Worm (Caenorhabditis elegans): ENCODE data around the gene F56F11.2.
A peak's percentile ranks its signal among the peaks of the same experiment; 100 is the strongest.

F56F11.2 gene

DNA sequence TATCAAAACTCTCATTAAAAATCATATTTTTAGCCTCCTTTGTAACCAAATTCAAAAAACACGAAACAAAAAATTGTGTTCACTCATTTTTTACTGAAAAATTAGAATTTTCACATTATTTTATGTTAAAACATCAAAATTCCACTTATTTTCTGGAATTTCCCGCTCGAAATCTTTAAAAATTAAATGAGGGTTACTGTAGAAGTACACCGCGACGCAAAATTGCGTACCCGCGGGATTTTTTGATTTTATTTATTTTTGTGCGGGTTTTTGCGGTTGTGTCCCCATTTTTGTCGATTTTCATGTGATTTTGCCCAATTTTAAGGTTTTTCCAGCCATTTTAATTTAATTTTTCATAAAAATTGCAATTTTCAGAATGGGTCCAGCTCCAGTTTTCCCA, 23.8 kb upstream of the F56F11.2 start:
- TF ChIP-seq lsy-2 (tag; optimal IDR thresholded peaks at IDR 0.05) = no peak
- TF ChIP-seq nhr-10 (tag; optimal IDR thresholded peaks at IDR 0.05) = no peak
- no peak for TF ChIP-seq lin-38 (GFP tag; IDR thresholded peaks at IDR 0.05)
- peak; percentile 41 for TF ChIP-seq unc-130 (GFP tag; optimal IDR thresholded peaks at IDR 0.05)
- no peak for TF ChIP-seq pqm-1 (tag; optimal IDR thresholded peaks at IDR 0.05)

DNA sequence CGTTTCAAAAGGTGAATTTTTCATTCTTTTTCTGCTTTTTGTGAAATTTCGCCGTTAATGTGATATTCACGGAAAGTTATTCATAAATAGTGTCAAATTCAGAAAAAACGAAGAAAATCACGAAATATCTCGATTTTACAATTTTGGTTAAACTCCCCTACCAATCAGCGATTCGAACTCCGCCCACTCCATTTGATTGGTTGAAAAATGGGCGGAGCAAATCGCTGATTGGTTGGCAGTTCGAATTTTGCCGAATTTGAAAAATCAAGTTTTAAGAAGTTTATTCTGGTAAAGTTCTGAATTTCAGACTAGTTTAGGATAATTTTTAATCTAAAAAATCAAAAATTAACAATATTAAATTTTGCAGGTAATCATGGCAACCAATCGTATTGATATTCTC, 17.4 kb upstream of the F56F11.2 start:
- TF ChIP-seq zag-1 (tag; optimal IDR thresholded peaks at IDR 0.05) (no peak), hlh-11 (tag; optimal IDR thresholded peaks at IDR 0.05) (no peak), egl-27 (tag; optimal IDR thresholded peaks at IDR 0.05) (no peak), lim-7 (GFP tag; IDR thresholded peaks at IDR 0.05) (no peak), snpc-1.2 (GFP tag; IDR thresholded peaks at IDR 0.05) (no peak), nhr-28 (tag; optimal IDR thresholded peaks at IDR 0.05) (no peak), nhr-102 (tag; optimal IDR thresholded peaks at IDR 0.05) (no peak), ceh-28 (tag; optimal IDR thresholded peaks at IDR 0.05) (no peak), attf-4 (tag; optimal IDR thresholded peaks at IDR 0.05) (no peak), hif-1 (tag; optimal IDR thresholded peaks at IDR 0.05) (no peak), ama-1 (optimal IDR thresholded peaks at IDR 0.05) (no peak), daf-19 (GFP tag; conservative IDR thresholded peaks at IDR 0.05) (no peak), nhr-11 (tag; optimal IDR thresholded peaks at IDR 0.05) (no peak), pha-4 (GFP tag; IDR thresholded peaks at IDR 0.05) (no peak), pha-4 (tag; optimal IDR thresholded peaks at IDR 0.05) (no peak)

DNA sequence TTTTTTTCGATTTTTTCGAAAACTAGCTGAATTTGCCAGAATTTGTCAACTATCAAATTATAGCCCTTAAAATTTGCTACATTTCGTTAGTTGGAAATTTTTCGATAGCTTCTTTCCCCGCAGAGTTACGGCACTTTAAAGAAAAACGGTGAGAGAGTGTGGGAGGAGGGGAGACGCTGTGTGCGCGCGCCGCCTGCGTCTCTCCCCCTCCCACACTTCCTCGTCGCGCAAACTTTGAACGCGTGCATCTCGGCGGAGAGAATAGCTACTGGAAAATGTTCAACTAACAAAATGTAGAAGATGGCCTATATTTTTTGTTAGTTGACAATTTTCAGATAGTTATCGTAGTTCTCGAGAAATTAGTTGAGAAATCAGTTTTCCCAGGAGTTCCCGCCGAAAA, 15.5 kb upstream of the F56F11.2 start:
- no peak for TF ChIP-seq rbr-2 (tag; optimal IDR thresholded peaks at IDR 0.05)
- TF ChIP-seq ces-1 (GFP tag; optimal IDR thresholded peaks at IDR 0.05) = no peak
- no peak for TF ChIP-seq Y5F2A.4 (GFP tag; optimal IDR thresholded peaks at IDR 0.05)
- TF ChIP-seq Y48G9A.11 (GFP tag; IDR thresholded peaks at IDR 0.05) = no peak
- no peak for TF ChIP-seq lsy-2 (tag; optimal IDR thresholded peaks at IDR 0.05)

DNA sequence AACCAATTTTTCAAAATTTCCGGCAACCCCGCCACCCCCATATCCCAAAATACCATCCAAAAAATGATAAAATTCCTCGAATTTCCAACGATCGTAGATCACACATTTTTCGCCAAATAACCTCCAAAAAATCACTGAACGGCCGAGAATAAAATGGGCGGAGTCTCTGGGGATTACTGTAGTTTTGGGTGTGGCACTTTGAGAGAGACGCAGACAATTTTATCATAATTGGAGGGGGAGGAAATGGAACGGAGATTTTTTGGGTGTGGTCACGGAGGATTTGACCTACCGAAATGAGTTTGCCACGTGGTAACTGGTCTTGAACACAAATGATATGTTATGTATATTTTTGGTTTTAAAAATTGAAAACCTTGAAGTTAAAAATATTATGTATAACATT, 13.7 kb upstream of the F56F11.2 start:
- no peak for TF ChIP-seq fkh-10 (GFP tag; optimal IDR thresholded peaks at IDR 0.05)
- peak in 1 of 2 experiments; percentile 70 for TF ChIP-seq lsy-2 (tag; optimal IDR thresholded peaks at IDR 0.05)
- no peak for TF ChIP-seq lir-3 (tag; optimal IDR thresholded peaks at IDR 0.05)
- no peak for TF ChIP-seq nhr-6 (tag; optimal IDR thresholded peaks at IDR 0.05)
- TF ChIP-seq mxl-3 (GFP tag; optimal IDR thresholded peaks at IDR 0.05) = peak; percentile 19
- TF ChIP-seq zag-1 (tag; optimal IDR thresholded peaks at IDR 0.05) = no peak
- no peak for TF ChIP-seq F26F4.8 (GFP tag; conservative IDR thresholded peaks at IDR 0.05)
- no peak for TF ChIP-seq Y48G9A.11 (GFP tag; IDR thresholded peaks at IDR 0.05)
- TF ChIP-seq nhr-28 (tag; optimal IDR thresholded peaks at IDR 0.05) = peak; percentile 54
- no peak for TF ChIP-seq ceh-82 (tag; optimal IDR thresholded peaks at IDR 0.05)
- TF ChIP-seq F37D6.2 (tag; optimal IDR thresholded peaks at IDR 0.05) = no peak
- TF ChIP-seq F44E2.7 (GFP tag; IDR thresholded peaks at IDR 0.05) = no peak
- no peak for TF ChIP-seq snpc-1.2 (GFP tag; IDR thresholded peaks at IDR 0.05)
- peak in 1 of 2 experiments; percentile 23 for TF ChIP-seq mdl-1 (tag; optimal IDR thresholded peaks at IDR 0.05)
- TF ChIP-seq nhr-111 (GFP tag; optimal IDR thresholded peaks at IDR 0.05) = no peak
- no peak for TF ChIP-seq lim-7 (GFP tag; IDR thresholded peaks at IDR 0.05)
- TF ChIP-seq hlh-11 (tag; optimal IDR thresholded peaks at IDR 0.05) = peak; percentile 34

DNA sequence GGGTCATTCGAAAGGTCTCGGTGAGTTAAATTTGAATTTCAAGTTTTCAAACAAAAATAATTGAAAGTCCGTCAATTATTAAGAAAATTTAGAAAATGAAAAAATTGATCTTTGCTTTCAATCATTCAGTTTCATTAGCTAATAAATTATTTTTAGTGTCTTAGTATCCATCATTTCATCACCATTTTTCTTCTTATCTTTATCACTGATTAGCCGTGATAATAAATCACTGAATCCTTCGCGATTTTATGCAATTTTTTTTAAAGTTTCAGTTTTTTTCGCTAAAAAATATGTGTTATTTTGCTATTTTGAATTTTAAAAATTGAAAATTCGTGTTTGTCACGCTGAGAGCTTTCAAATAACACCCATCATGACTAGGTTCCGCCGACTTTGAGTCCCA, 13.1 kb upstream of the F56F11.2 start:
- TF ChIP-seq lin-29 (GFP tag; IDR thresholded peaks at IDR 0.05) = no peak
- peak; percentile 63; the same call in 1 of the 2 replicates for TF ChIP-seq ceh-20 (GFP tag; IDR thresholded peaks at IDR 0.05)
- no peak for TF ChIP-seq nhr-111 (GFP tag; optimal IDR thresholded peaks at IDR 0.05)
- TF ChIP-seq php-3 (GFP tag; IDR thresholded peaks at IDR 0.05) = peak; percentile 88

Measured in whole organism, L4 larva.